Worm (Caenorhabditis elegans) whole organism, early embryonic: ENCODE data around the gene ppm-2.

Source experiments
- B0310.2 ChIP-seq: sonication (generic microtip); optimal IDR thresholded peaks from 2 replicates; lab custom pipeline; 2016; ENCODE audit warnings: mild to moderate bottlenecking, missing genetic modification characterization, missing compliant biosample characterization
- F13C5.2 ChIP-seq: sonication (generic microtip); optimal IDR thresholded peaks from 2 replicates; lab custom pipeline; 2017; ENCODE audit warnings: mild to moderate bottlenecking, missing genetic modification characterization, inconsistent platforms, missing compliant biosample characterization
- aly-1 ChIP-seq: sonication (generic microtip); optimal IDR thresholded peaks from 2 replicates; lab custom pipeline; 2016; ENCODE audit warnings: missing genetic modification characterization, missing compliant biosample characterization
- ama-1 ChIP-seq: fragments of 150-350 bp; optimal IDR thresholded peaks from 2 replicates; lab custom pipeline; 2014
- ceh-13 ChIP-seq: fragments of 200-800 bp; sonication (Bioruptor generic); optimal IDR thresholded peaks from 2 replicates; lab custom pipeline; 2018; ENCODE audit warnings: mild to moderate bottlenecking, missing genetic modification characterization, missing compliant biosample characterization
- ceh-36 ChIP-seq: sonication (generic microtip); optimal IDR thresholded peaks from 2 replicates; lab custom pipeline; 2016; ENCODE audit warnings: missing genetic modification characterization, inconsistent platforms, missing compliant biosample characterization
- ets-7 ChIP-seq: sonication (generic microtip); optimal IDR thresholded peaks from 2 replicates; lab custom pipeline; 2016; ENCODE audit warnings: missing genotype, missing genetic modification characterization, missing compliant biosample characterization
- flt-1 ChIP-seq: fragments of 200-800 bp; sonication (Bioruptor generic); IDR thresholded peaks from 2 replicates; pipeline ENCODE4 v1.3.6; 2022; ENCODE audit warnings: missing genetic modification characterization, missing compliant biosample characterization
- hmbx-1 ChIP-seq: sonication (generic microtip); optimal IDR thresholded peaks from 2 replicates; lab custom pipeline; 2016; ENCODE audit warnings: mild to moderate bottlenecking, missing genetic modification characterization, missing compliant biosample characterization
- hmg-4 ChIP-seq: fragments of 200-800 bp; sonication (Bioruptor generic); optimal IDR thresholded peaks from 2 replicates; lab custom pipeline; 2018; ENCODE audit warnings: mild to moderate bottlenecking, missing genetic modification characterization, missing compliant biosample characterization
- hnd-1 ChIP-seq: sonication (generic microtip); optimal IDR thresholded peaks from 2 replicates; lab custom pipeline; 2016; ENCODE audit warnings: missing genetic modification characterization, missing compliant biosample characterization
- pes-1 ChIP-seq: fragments of 200-800 bp; sonication (Bioruptor generic); IDR thresholded peaks from 2 replicates; pipeline ENCODE4 v1.3.6; 2022; ENCODE audit warnings: missing genetic modification reagents, missing genetic modification characterization, missing compliant biosample characterization
- scrt-1 ChIP-seq: fragments of 200-800 bp; sonication (Bioruptor generic); IDR thresholded peaks from 2 replicates; pipeline ENCODE4 v1.3.6; 2022; ENCODE audit warnings: missing genetic modification characterization, missing compliant biosample characterization
- sea-1 ChIP-seq: fragments of 200-800 bp; sonication (Bioruptor generic); conservative IDR thresholded peaks from 2 replicates; pipeline ENCODE4 v1.3.6; 2022; ENCODE audit warnings: missing genetic modification characterization, missing compliant biosample characterization
- tbx-11 ChIP-seq: fragments of 200-800 bp; sonication (Bioruptor generic); IDR thresholded peaks from 2 replicates; pipeline ENCODE4 v1.3.6; 2022; ENCODE audit warnings: missing genetic modification characterization, missing compliant biosample characterization
- tbx-37 ChIP-seq: fragments of 200-800 bp; sonication (Bioruptor generic); conservative IDR thresholded peaks from 2 replicates; pipeline ENCODE4 v1.3.6; 2022; ENCODE audit warnings: missing genetic modification reagents, missing genetic modification characterization, missing compliant biosample characterization
- tra-4 ChIP-seq: sonication (generic microtip); optimal IDR thresholded peaks from 2 replicates; lab custom pipeline; 2017; ENCODE audit warnings: missing genetic modification characterization, missing compliant biosample characterization

Gene ppm-2

ce11 chrIII:4695057-4695456 is 44.8 kb downstream of the ppm-2 start, which contains the start of gene T04A8.7:
T04A8.7 (plus strand) TSS chrIII:4695357.
- no peak for TF ChIP-seq ceh-36 (tag; lab: Kevin White, UChicago)
- no peak for TF ChIP-seq B0310.2 (tag; lab: Kevin White, UChicago)
- no peak for TF ChIP-seq ets-7
- TF ChIP-seq tbx-37 = no peak
- no peak for TF ChIP-seq scrt-1 (GFP tag; lab: Robert Waterston, UW)
- no peak for TF ChIP-seq tra-4 (tag; lab: Kevin White, UChicago)
- no peak for TF ChIP-seq aly-1
- TF ChIP-seq hnd-1 (tag; lab: Kevin White, UChicago) = no peak
- no peak for TF ChIP-seq ama-1 (lab: Kevin White, UChicago)
- TF ChIP-seq pes-1 (GFP tag; lab: Robert Waterston, UW) = no peak
- no peak for TF ChIP-seq tbx-11 (GFP tag; lab: Robert Waterston, UW)
- no peak for TF ChIP-seq F13C5.2
- TF ChIP-seq flt-1 (GFP tag; lab: Robert Waterston, UW) = no peak
- TF ChIP-seq sea-1 (GFP tag; lab: Robert Waterston, UW) = no peak
- no peak for TF ChIP-seq hmg-4 (GFP tag; lab: Kevin White, UChicago)
- TF ChIP-seq hmbx-1 = no peak
- no peak for TF ChIP-seq ceh-13

ce11 chrIII:4696903-4697302 is 46.6 kb downstream of the ppm-2 start:
- no peak for TF ChIP-seq tra-4 (tag; lab: Kevin White, UChicago)
- TF ChIP-seq scrt-1 (GFP tag; lab: Robert Waterston, UW) = no peak

ce11 chrIII:4697819-4698218 is 47.5 kb downstream of the ppm-2 start, which contains the start of gene dnj-18:
dnj-18 (plus strand) TSS chrIII:4698119.
- TF ChIP-seq pes-1 (GFP tag; lab: Robert Waterston, UW) (no peak), hmg-4 (GFP tag; lab: Kevin White, UChicago) (no peak), aly-1 (no peak), scrt-1 (GFP tag; lab: Robert Waterston, UW) (no peak), ama-1 (lab: Kevin White, UChicago) (no peak), ceh-36 (tag; lab: Kevin White, UChicago) (no peak), hnd-1 (tag; lab: Kevin White, UChicago) (no peak)

ce11 chrIII:4699922-4700321 is 49.6 kb downstream of the ppm-2 start, which contains the start of gene sel-13:
sel-13 (minus strand) TSS chrIII:4700224.
- TF ChIP-seq F13C5.2 (no peak), ets-7 (no peak), ceh-13 (no peak), flt-1 (GFP tag; lab: Robert Waterston, UW) (no peak), B0310.2 (tag; lab: Kevin White, UChicago) (no peak)
